Worm (Caenorhabditis elegans) whole organism, L4 larva: ENCODE data around the gene col-37.
A peak's percentile ranks its signal among the peaks of the same experiment; 100 is the strongest.

ENCODE experiments used
- F37D6.2 ChIP-seq: sonication (generic microtip); optimal IDR thresholded peaks from 2 replicates; lab custom pipeline; 2016; ENCODE audit warnings: mild to moderate bottlenecking, missing genetic modification characterization, missing compliant biosample characterization
- F44E2.7 ChIP-seq: fragments of 200-800 bp; sonication (Bioruptor generic); IDR thresholded peaks from 2 replicates; pipeline ENCODE4 v2.1.2; 2022; ENCODE audit warnings: missing genetic modification characterization, missing compliant biosample characterization
- T20F7.1 ChIP-seq: fragments of 200-800 bp; sonication (Bioruptor generic); optimal IDR thresholded peaks from 2 replicates; lab custom pipeline; 2018; ENCODE audit warnings: mild to moderate bottlenecking, missing genetic modification characterization, missing compliant biosample characterization
- T26A8.4 ChIP-seq: fragments of 200-800 bp; sonication (Bioruptor generic); IDR thresholded peaks from 2 replicates; pipeline ENCODE4 v1.3.6; 2022; ENCODE audit warnings: missing genetic modification characterization, missing compliant biosample characterization
- Y105C5A.15 ChIP-seq: fragments of 200-800 bp; sonication (Bioruptor generic); IDR thresholded peaks from 2 replicates; pipeline ENCODE4 v1.3.6; 2022; ENCODE audit warnings: missing genetic modification characterization, missing compliant biosample characterization
- Y5F2A.4 ChIP-seq: fragments of 200-800 bp; sonication (Bioruptor generic); optimal IDR thresholded peaks from 2 replicates; lab custom pipeline; 2018; ENCODE audit warnings: mild to moderate bottlenecking, missing genetic modification characterization, missing compliant biosample characterization
- aly-2 ChIP-seq: sonication (generic microtip); optimal IDR thresholded peaks from 2 replicates; lab custom pipeline; 2018; ENCODE audit warnings: missing biosample characterization, missing genetic modification characterization
- ceh-32 ChIP-seq: sonication (generic microtip); optimal IDR thresholded peaks from 2 replicates; lab custom pipeline; 2016; ENCODE audit warnings: mild to moderate bottlenecking, missing genetic modification characterization, missing compliant biosample characterization; ENCODE audit not compliant: poor library complexity
- ceh-44 ChIP-seq: fragments of 200-800 bp; sonication (Bioruptor generic); IDR thresholded peaks from 2 replicates; pipeline ENCODE4 v1.3.6; 2022; ENCODE audit warnings: missing genetic modification reagents, missing genetic modification characterization, missing compliant biosample characterization
- ceh-62 ChIP-seq: sonication (generic microtip); optimal IDR thresholded peaks from 2 replicates; lab custom pipeline; 2017; ENCODE audit warnings: missing biosample characterization, missing genetic modification characterization
- daf-16 ChIP-seq, 3 experiments: sonication (generic microtip); optimal IDR thresholded peaks; 2 replicates each; lab custom pipeline; 2016 to 2017; ENCODE audit warnings: missing genetic modification characterization in 3 of 3, missing genetic modification reagents in 3 of 3, mild to moderate bottlenecking in 2 of 3, missing compliant biosample characterization in 2 of 3, missing biosample characterization in 1 of 3, moderate library complexity in 1 of 3
- daf-19 ChIP-seq: fragments of 200-800 bp; sonication (Bioruptor generic); conservative IDR thresholded peaks from 2 replicates; pipeline ENCODE4 v1.3.6; 2022; ENCODE audit warnings: missing genetic modification characterization, missing compliant biosample characterization
- dmd-9 ChIP-seq: fragments of 200-800 bp; sonication (Bioruptor generic); IDR thresholded peaks from 2 replicates; pipeline ENCODE4 v1.3.6; 2022; ENCODE audit warnings: missing genetic modification reagents, missing genetic modification characterization, missing compliant biosample characterization
- duxl-1 ChIP-seq: sonication (generic microtip); optimal IDR thresholded peaks from 2 replicates; lab custom pipeline; 2016; ENCODE audit warnings: mild to moderate bottlenecking, missing genetic modification characterization, moderate library complexity, missing compliant biosample characterization; ENCODE audit not compliant: poor library complexity
- egl-27 ChIP-seq: sonication (generic microtip); optimal IDR thresholded peaks from 3 replicates; lab custom pipeline; 2017; ENCODE audit warnings: missing biosample characterization, missing genetic modification reagents, missing genetic modification characterization
- egl-43 ChIP-seq: fragments of 200-800 bp; sonication (Bioruptor generic); IDR thresholded peaks from 2 replicates; pipeline ENCODE4 v1.3.6; 2022; ENCODE audit warnings: missing genetic modification reagents, missing genetic modification characterization, missing compliant biosample characterization
- hlh-30 ChIP-seq: sonication (generic microtip); optimal IDR thresholded peaks from 2 replicates; lab custom pipeline; 2017; ENCODE audit warnings: antibody characterized with exemption, mild to moderate bottlenecking, missing genetic modification characterization, missing compliant biosample characterization; ENCODE audit not compliant: insufficient read depth
- lin-13 ChIP-seq: fragments of 150-350 bp; optimal IDR thresholded peaks from 2 replicates; lab custom pipeline; 2014; ENCODE audit warnings: missing biosample characterization, missing genetic modification reagents, missing genetic modification characterization
- lin-38 ChIP-seq: fragments of 200-800 bp; sonication (Bioruptor generic); IDR thresholded peaks from 2 replicates; pipeline ENCODE4 v1.3.6; 2022; ENCODE audit warnings: missing genetic modification reagents, missing genetic modification characterization, missing compliant biosample characterization
- lin-39 ChIP-seq: fragments of 150-350 bp; optimal IDR thresholded peaks from 2 replicates; lab custom pipeline; 2014; ENCODE audit warnings: missing biosample characterization, missing genetic modification reagents, missing genetic modification characterization
- lir-3 ChIP-seq: sonication (generic microtip); optimal IDR thresholded peaks from 2 replicates; lab custom pipeline; 2016; ENCODE audit warnings: mild to moderate bottlenecking, missing genetic modification characterization, missing compliant biosample characterization
- lsy-2 ChIP-seq, 2 experiments: fragments of 150-350 bp in 1 of 2; sonication (generic microtip) in 1 of 2; optimal IDR thresholded peaks; 2 replicates each; lab custom pipeline; 2014 to 2017; ENCODE audit warnings: missing biosample characterization in 2 of 2, missing genetic modification characterization in 2 of 2
- madf-9 ChIP-seq: fragments of 200-800 bp; sonication (Bioruptor generic); conservative IDR thresholded peaks from 2 replicates; pipeline ENCODE4 v1.3.6; 2022; ENCODE audit warnings: missing genetic modification reagents, missing genetic modification characterization, missing compliant biosample characterization
- mdl-1 ChIP-seq, 2 experiments: fragments of 150-350 bp in 1 of 2; sonication (generic microtip) in 1 of 2; optimal IDR thresholded peaks; 2 replicates each; lab custom pipeline; 2014 to 2017; ENCODE audit warnings: missing biosample characterization in 2 of 2, missing genetic modification characterization in 2 of 2
- mep-1 ChIP-seq: fragments of 150-350 bp; sonication (generic microtip); optimal IDR thresholded peaks from 3 replicates; lab custom pipeline; 2014; ENCODE audit warnings: missing biosample characterization, missing genetic modification characterization
- mes-2 ChIP-seq: sonication (generic microtip); optimal IDR thresholded peaks from 2 replicates; lab custom pipeline; 2016; ENCODE audit warnings: missing genotype, mild to moderate bottlenecking, missing genetic modification characterization, missing compliant biosample characterization; ENCODE audit not compliant: poor library complexity, severe bottlenecking
- mxl-2 ChIP-seq: fragments of 200-800 bp; sonication (Bioruptor generic); conservative IDR thresholded peaks from 2 replicates; pipeline ENCODE4 v1.3.6; 2022; ENCODE audit warnings: missing genetic modification reagents, missing genetic modification characterization, missing compliant biosample characterization
- nhr-102 ChIP-seq: sonication (generic microtip); optimal IDR thresholded peaks from 2 replicates; lab custom pipeline; 2016; ENCODE audit warnings: mild to moderate bottlenecking, missing genetic modification characterization, moderate library complexity, missing compliant biosample characterization
- nhr-25 ChIP-seq: sonication (generic microtip); optimal IDR thresholded peaks from 2 replicates; lab custom pipeline; 2017; ENCODE audit warnings: missing genetic modification characterization, mild to moderate bottlenecking, missing compliant biosample characterization, antibody characterized with exemption, moderate library complexity, borderline replicate concordance; ENCODE audit not compliant: insufficient read depth
- nhr-28 ChIP-seq: fragments of 150-350 bp; optimal IDR thresholded peaks from 2 replicates; lab custom pipeline; 2014; ENCODE audit warnings: missing biosample characterization, missing genetic modification characterization
- nhr-76 ChIP-seq: fragments of 150-350 bp; optimal IDR thresholded peaks from 2 replicates; lab custom pipeline; 2014; ENCODE audit warnings: missing biosample characterization, missing genetic modification characterization
- nhr-77 ChIP-seq: fragments of 150-350 bp; optimal IDR thresholded peaks from 2 replicates; lab custom pipeline; 2014; ENCODE audit warnings: missing biosample characterization, missing genetic modification characterization
- php-3 ChIP-seq: fragments of 200-800 bp; sonication (Bioruptor generic); IDR thresholded peaks from 2 replicates; pipeline ENCODE4 v1.3.6; 2022; ENCODE audit warnings: missing genetic modification reagents, missing genetic modification characterization, missing compliant biosample characterization
- rbr-2 ChIP-seq: sonication (generic microtip); optimal IDR thresholded peaks from 2 replicates; lab custom pipeline; 2016; ENCODE audit warnings: missing genotype, missing genetic modification characterization, missing compliant biosample characterization
- saeg-2 ChIP-seq: fragments of 200-800 bp; sonication (Bioruptor generic); IDR thresholded peaks from 2 replicates; pipeline ENCODE4 v1.3.6; 2022; ENCODE audit warnings: missing genetic modification reagents, missing genetic modification characterization, missing compliant biosample characterization
- sdz-12 ChIP-seq: fragments of 200-800 bp; sonication (Bioruptor generic); optimal IDR thresholded peaks from 2 replicates; lab custom pipeline; 2018; ENCODE audit warnings: mild to moderate bottlenecking, missing genetic modification characterization, missing compliant biosample characterization
- set-16 ChIP-seq: fragments of 200-800 bp; sonication (Bioruptor generic); IDR thresholded peaks from 2 replicates; pipeline ENCODE4 v1.3.6; 2022; ENCODE audit warnings: missing genetic modification reagents, missing genetic modification characterization, missing compliant biosample characterization
- skn-1 ChIP-seq: fragments of 150-350 bp; optimal IDR thresholded peaks from 2 replicates; lab custom pipeline; 2014; ENCODE audit warnings: missing biosample characterization, missing genetic modification characterization
- snpc-1.2 ChIP-seq: fragments of 200-800 bp; sonication (Bioruptor generic); IDR thresholded peaks from 2 replicates; pipeline ENCODE4 v1.3.6; 2022; ENCODE audit warnings: missing genetic modification reagents, missing genetic modification characterization, missing compliant biosample characterization
- spr-1 ChIP-seq: sonication (generic microtip); optimal IDR thresholded peaks from 2 replicates; lab custom pipeline; 2016; ENCODE audit warnings: mild to moderate bottlenecking, missing genetic modification characterization, missing compliant biosample characterization
- unc-130 ChIP-seq: sonication (generic microtip); optimal IDR thresholded peaks from 2 replicates; lab custom pipeline; 2016; ENCODE audit warnings: missing genetic modification reagents, missing genetic modification characterization, missing compliant biosample characterization
- unc-62 ChIP-seq, 3 experiments: fragments of 150-350 bp in 1 of 3; sonication (generic microtip); optimal IDR thresholded peaks in 2 of 3; peaks in 1 of 3; 1 replicate in 1 of 3; 2 replicates in 2 of 3; lab custom pipeline; 2014 to 2017; ENCODE audit warnings: missing biosample characterization in 3 of 3, missing genetic modification characterization in 3 of 3, missing genetic modification reagents in 3 of 3, missing genotype in 1 of 3
- vab-7 ChIP-seq: fragments of 200-800 bp; sonication (Bioruptor generic); IDR thresholded peaks from 2 replicates; pipeline ENCODE4 v1.3.6; 2022; ENCODE audit warnings: missing genetic modification reagents, missing genetic modification characterization, missing compliant biosample characterization
- zag-1 ChIP-seq: fragments of 150-350 bp; optimal IDR thresholded peaks from 2 replicates; lab custom pipeline; 2014; ENCODE audit warnings: missing biosample characterization, missing genetic modification characterization
- ztf-11 ChIP-seq: fragments of 150-350 bp; optimal IDR thresholded peaks from 2 replicates; lab custom pipeline; 2014; ENCODE audit warnings: missing biosample characterization, missing genetic modification characterization

col-37 gene

DNA sequence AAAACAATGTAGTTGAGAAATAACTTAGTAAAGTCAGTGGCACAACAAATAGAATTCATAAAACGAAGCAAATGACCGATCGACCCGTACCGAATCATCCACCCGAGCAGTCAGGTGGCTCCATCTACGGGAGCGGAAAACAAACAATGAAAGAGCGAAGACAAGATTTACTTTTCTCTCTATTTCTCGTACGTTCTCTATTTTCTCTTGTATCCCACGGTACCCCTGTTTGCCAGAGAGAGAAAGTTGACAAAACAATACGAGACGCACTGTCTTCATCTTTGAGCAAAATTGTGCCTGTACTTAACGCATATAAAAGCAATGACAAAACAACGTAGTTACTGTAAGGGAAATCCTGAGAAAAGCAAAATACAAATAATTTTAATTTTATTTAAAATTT is 29.1 kb upstream of the col-37 start:
- no peak for TF ChIP-seq lin-13
- TF ChIP-seq daf-16 (GFP tag; optimal IDR thresholded peaks at IDR 0.05; lab: Kevin White, UChicago), result no peak
- no peak for TF ChIP-seq daf-16 (tag; optimal IDR thresholded peaks at IDR 0.05; lab: Kevin White, UChicago)
- TF ChIP-seq madf-9 (GFP tag; lab: Robert Waterston, UW), result no peak
- TF ChIP-seq set-16 (GFP tag; lab: Robert Waterston, UW), result no peak
- TF ChIP-seq nhr-28 (tag; lab: Kevin White, UChicago), result no peak
- TF ChIP-seq unc-62 (GFP tag; optimal IDR thresholded peaks at IDR 0.05 in 1 of 2; lab: Kevin White, UChicago), result no peak
- TF ChIP-seq unc-62 (tag; optimal IDR thresholded peaks at IDR 0.05; lab: Kevin White, UChicago), result no peak

DNA sequence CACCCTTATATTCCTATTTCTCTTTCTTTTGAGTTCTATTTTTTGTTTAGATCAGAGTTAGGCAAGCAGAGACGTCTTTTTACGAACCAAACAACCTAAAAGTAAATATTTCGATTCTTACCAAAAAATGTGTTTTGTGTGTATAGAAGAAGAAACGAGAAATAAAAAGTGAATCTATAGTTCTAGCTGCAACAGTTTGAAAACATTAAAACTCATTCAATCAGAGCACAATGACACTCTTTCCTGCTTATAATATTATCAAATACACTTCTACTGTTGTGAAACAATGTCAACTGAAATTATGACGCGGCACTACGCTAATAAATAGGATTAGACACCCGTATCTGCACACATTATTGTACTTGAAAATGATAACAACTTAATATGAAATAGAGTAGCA is 28.3 kb upstream of the col-37 start, which contains the start of gene ZK836.3:
ZK836.3 (minus strand) TSS at position 101 of the 400 bp plus-strand sequence.
- TF ChIP-seq ceh-32 (tag; lab: Kevin White, UChicago) (no peak), mes-2 (tag; lab: Kevin White, UChicago) (no peak), snpc-1.2 (GFP tag; lab: Robert Waterston, UW) (no peak), nhr-77 (tag; lab: Kevin White, UChicago) (no peak), duxl-1 (no peak)

DNA sequence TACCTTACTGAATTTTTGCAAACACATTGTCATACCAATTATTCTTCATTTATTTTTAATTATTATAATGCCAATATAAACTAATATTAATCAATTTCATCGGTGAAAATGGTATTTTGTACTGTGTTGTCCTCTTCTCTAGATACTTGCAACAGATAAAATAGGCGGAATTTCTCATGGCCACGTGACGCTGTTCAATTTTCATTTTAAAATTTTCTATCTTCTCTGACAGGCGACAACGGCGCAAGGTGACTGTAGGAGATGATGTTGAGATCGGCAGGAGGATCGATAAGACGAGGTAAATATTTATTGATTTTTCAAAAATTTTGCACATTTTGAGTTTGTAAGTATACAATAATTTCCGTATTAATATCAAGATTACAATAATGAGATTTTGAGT is 26.7 kb upstream of the col-37 start, which contains the start of gene ogdh-2:
ogdh-2 (plus strand) TSS at position 233 of the 400 bp plus-strand sequence.
- TF ChIP-seq daf-19 (GFP tag; lab: Robert Waterston, UW) (no peak), zag-1 (tag; lab: Kevin White, UChicago) (no peak), F37D6.2 (no peak), mdl-1 (tag; optimal IDR thresholded peaks at IDR 0.05; lab: Kevin White, UChicago) (peak in 1 of 2 experiments; percentile 14), php-3 (GFP tag; lab: Robert Waterston, UW) (no peak), lin-39 (tag; lab: Kevin White, UChicago) (no peak), nhr-28 (tag; lab: Kevin White, UChicago) (peak; percentile 2), ceh-44 (no peak), lir-3 (no peak), egl-43 (GFP tag; lab: Robert Waterston, UW) (no peak), mxl-2 (GFP tag; lab: Robert Waterston, UW) (no peak), lin-38 (GFP tag; lab: Robert Waterston, UW) (no peak), hlh-30 (peak; percentile 40), ceh-62 (no peak), T26A8.4 (no peak), saeg-2 (GFP tag; lab: Robert Waterston, UW) (no peak), mep-1 (tag; lab: Kevin White, UChicago) (no peak), unc-130 (GFP tag; lab: Kevin White, UChicago) (no peak), ceh-32 (tag; lab: Kevin White, UChicago) (no peak), Y5F2A.4 (GFP tag; lab: Kevin White, UChicago) (no peak), ztf-11 (tag; lab: Kevin White, UChicago) (no peak), nhr-25 (tag; lab: Kevin White, UChicago) (no peak), nhr-102 (no peak), dmd-9 (GFP tag; lab: Robert Waterston, UW) (no peak), vab-7 (GFP tag; lab: Robert Waterston, UW) (no peak), set-16 (GFP tag; lab: Robert Waterston, UW) (no peak), nhr-76 (tag; lab: Kevin White, UChicago) (no peak), Y105C5A.15 (no peak), aly-2 (no peak), lin-13 (no peak), F44E2.7 (GFP tag; lab: Robert Waterston, UW) (no peak), spr-1 (tag; lab: Kevin White, UChicago) (no peak), T20F7.1 (GFP tag; lab: Kevin White, UChicago) (no peak), skn-1 (tag; lab: Kevin White, UChicago) (no peak), sdz-12 (no peak), lsy-2 (tag; optimal IDR thresholded peaks at IDR 0.05; lab: Kevin White, UChicago) (peak in 1 of 2 experiments; percentile 26), rbr-2 (tag; lab: Kevin White, UChicago) (no peak), egl-27 (tag; lab: Kevin White, UChicago) (no peak), unc-62 (GFP tag; optimal IDR thresholded peaks at IDR 0.05 in 1 of 2; lab: Kevin White, UChicago) (peak in 1 of 2 experiments; percentile 20), unc-62 (tag; optimal IDR thresholded peaks at IDR 0.05; lab: Kevin White, UChicago) (no peak), madf-9 (GFP tag; lab: Robert Waterston, UW) (no peak)
